Worm (Caenorhabditis elegans) whole organism, midembryonic: ENCODE results near the gene F42H10.2.

Experiments
- T22C8.4 ChIP-seq: fragments of 200-800 bp; sonication (Bioruptor generic); IDR thresholded peaks from 2 replicates; pipeline ENCODE4 v1.3.6; 2022; ENCODE audit warnings: missing genetic modification characterization, missing compliant biosample characterization
- cog-1 ChIP-seq: sonication (generic microtip); optimal IDR thresholded peaks from 2 replicates; lab custom pipeline; 2016; ENCODE audit warnings: missing genetic modification characterization, missing compliant biosample characterization
- flt-1 ChIP-seq: fragments of 200-800 bp; sonication (Bioruptor generic); IDR thresholded peaks from 2 replicates; pipeline ENCODE4 v1.3.6; 2022; ENCODE audit warnings: missing genetic modification characterization, missing compliant biosample characterization
- klf-2 ChIP-seq: fragments of 200-800 bp; sonication (Bioruptor generic); conservative IDR thresholded peaks from 2 replicates; pipeline ENCODE4 v1.3.6; 2022; ENCODE audit warnings: missing genetic modification reagents, missing genetic modification characterization, missing compliant biosample characterization
- med-1 ChIP-seq: sonication (generic microtip); optimal IDR thresholded peaks from 2 replicates; lab custom pipeline; 2017; ENCODE audit warnings: missing genetic modification characterization, mild to moderate bottlenecking, missing compliant biosample characterization, antibody characterized with exemption, missing genetic modification reagents; ENCODE audit not compliant: insufficient read depth
- ref-1 ChIP-seq: fragments of 200-800 bp; sonication (Bioruptor generic); conservative IDR thresholded peaks from 2 replicates; pipeline ENCODE4 v1.3.6; 2022; ENCODE audit warnings: missing genetic modification reagents, missing genetic modification characterization, missing compliant biosample characterization
- tab-1 ChIP-seq: fragments of 200-800 bp; sonication (Bioruptor generic); IDR thresholded peaks from 2 replicates; pipeline ENCODE4 v1.3.6; 2022; ENCODE audit warnings: missing genetic modification characterization, missing compliant biosample characterization
- ztf-23 ChIP-seq: fragments of 200-800 bp; sonication (Bioruptor generic); IDR thresholded peaks from 2 replicates; pipeline ENCODE4 v1.3.6; 2022; ENCODE audit warnings: missing genetic modification reagents, missing genetic modification characterization, missing compliant biosample characterization
- ztf-29 ChIP-seq: fragments of 200-800 bp; sonication (Bioruptor generic); IDR thresholded peaks from 2 replicates; pipeline ENCODE4 v1.3.6; 2022; ENCODE audit warnings: missing genetic modification reagents, missing genetic modification characterization, missing compliant biosample characterization

DNA sequence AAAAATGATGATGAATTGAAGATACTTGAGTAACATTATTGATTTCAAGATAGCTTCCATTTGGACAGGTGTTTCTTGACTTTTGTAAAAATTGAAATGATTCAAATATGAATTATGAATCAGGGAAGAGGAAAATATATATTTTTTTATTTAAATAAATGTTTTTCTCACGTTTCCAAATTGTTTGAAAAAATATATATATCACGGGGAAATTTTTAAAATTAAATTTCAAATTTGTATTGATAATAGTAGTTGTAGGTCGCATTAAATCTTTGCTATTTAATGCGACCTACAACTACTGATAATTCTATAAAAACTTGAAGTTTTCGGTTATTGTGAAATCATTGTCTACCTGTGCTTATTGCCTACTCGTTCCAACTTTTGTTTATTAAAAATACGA, 29.5 kb downstream of the F42H10.2 start, which contains the start of gene ZC21.8:
- no peak for TF ChIP-seq klf-2 (GFP tag; lab: Robert Waterston, UW)
- no peak for TF ChIP-seq ztf-23 (GFP tag; lab: Robert Waterston, UW)
- no peak for TF ChIP-seq med-1 (GFP tag; lab: Kevin White, UChicago)
- no peak for TF ChIP-seq cog-1 (tag; lab: Kevin White, UChicago)
- no peak for TF ChIP-seq ztf-29 (GFP tag; lab: Robert Waterston, UW)
- no peak for TF ChIP-seq ref-1
- no peak for TF ChIP-seq flt-1 (GFP tag; lab: Robert Waterston, UW)
- TF ChIP-seq T22C8.4 (GFP tag; lab: Robert Waterston, UW), result no peak
- TF ChIP-seq tab-1, result no peak
